Fruit fly (Drosophila melanogaster) whole organism, adult: ENCODE data around the gene knk.

Experiments used
- CG12768 ChIP-seq: fragments of 200-800 bp; sonication (Bioruptor generic); optimal IDR thresholded peaks from 2 replicates; lab custom pipeline; 2017; ENCODE audit warnings: missing biosample characterization, missing genetic modification characterization, mild to moderate bottlenecking, moderate library complexity, missing genetic modification reagents
- CG14711 ChIP-seq: fragments of 200-800 bp; sonication (Bioruptor generic); optimal IDR thresholded peaks from 2 replicates; lab custom pipeline; 2018; ENCODE audit warnings: missing biosample characterization, mild to moderate bottlenecking, missing genetic modification characterization, moderate library complexity
- CG1620 ChIP-seq: fragments of 200-800 bp; sonication (Bioruptor generic); optimal IDR thresholded peaks from 2 replicates; lab custom pipeline; 2016; ENCODE audit warnings: missing biosample characterization, missing genetic modification characterization
- CG33017 ChIP-seq: fragments of 200-800 bp; sonication (Bioruptor generic); optimal IDR thresholded peaks from 2 replicates; lab custom pipeline; 2018; ENCODE audit warnings: missing biosample characterization, mild to moderate bottlenecking, missing genetic modification characterization, moderate library complexity
- CG5204 ChIP-seq: fragments of 200-800 bp; sonication (Bioruptor generic); optimal IDR thresholded peaks from 2 replicates; lab custom pipeline; 2016; ENCODE audit warnings: missing biosample characterization, missing genetic modification characterization
- CG7101 ChIP-seq: fragments of 200-800 bp; sonication (Bioruptor generic); optimal IDR thresholded peaks from 2 replicates; lab custom pipeline; 2018; ENCODE audit warnings: missing biosample characterization, mild to moderate bottlenecking, missing genetic modification characterization, moderate library complexity
- Clk ChIP-seq: fragments of 200-800 bp; sonication (Bioruptor generic); optimal IDR thresholded peaks from 2 replicates; lab custom pipeline; 2017; ENCODE audit warnings: missing biosample characterization, missing genetic modification characterization
- Mnt ChIP-seq: fragments of 200-800 bp; sonication (Bioruptor generic); optimal IDR thresholded peaks from 2 replicates; lab custom pipeline; 2016; ENCODE audit warnings: missing biosample characterization, mild to moderate bottlenecking, missing genetic modification characterization
- kay ChIP-seq: fragments of 200-800 bp; sonication (Bioruptor generic); peaks from one replicate; lab custom pipeline; 2016; ENCODE audit warnings: missing biosample characterization, missing genetic modification characterization, borderline replicate concordance
- ovo ChIP-seq: fragments of 200-800 bp; sonication (Bioruptor generic); optimal IDR thresholded peaks from 2 replicates; lab custom pipeline; 2016; ENCODE audit warnings: missing biosample characterization, missing genetic modification characterization
- pad ChIP-seq: fragments of 200-800 bp; sonication (Bioruptor generic); optimal IDR thresholded peaks from 3 replicates; lab custom pipeline; 2017; ENCODE audit warnings: missing biosample characterization, missing genetic modification characterization, mild to moderate bottlenecking, moderate library complexity, missing genetic modification reagents
- toe ChIP-seq: fragments of 200-800 bp; sonication (Bioruptor generic); optimal IDR thresholded peaks from 2 replicates; lab custom pipeline; 2016; ENCODE audit warnings: missing biosample characterization, missing genetic modification characterization

DNA sequence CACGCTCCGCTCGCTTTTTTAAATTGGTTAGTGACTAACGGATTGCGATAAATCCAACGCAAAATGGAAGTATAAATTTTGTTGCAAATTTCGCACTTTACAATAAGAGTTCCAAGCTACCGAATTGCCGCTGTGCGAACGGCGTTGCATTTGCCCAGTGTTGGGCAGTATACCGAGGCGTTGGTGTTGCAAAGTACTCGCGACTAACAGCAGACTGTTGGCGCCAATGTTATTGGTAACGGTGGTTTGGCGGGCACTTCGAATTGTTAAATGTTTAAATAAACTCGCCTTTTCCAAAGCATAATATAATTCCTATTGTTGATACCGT is 8.8 kb upstream of the knk start:
- TF ChIP-seq kay (GFP tag; lab: Kevin White, UChicago): no peak
- TF ChIP-seq CG14711 (tag; lab: Kevin White, UChicago): peak; percentile 59
- peak; percentile 98 for TF ChIP-seq ovo
- no peak for TF ChIP-seq toe (GFP tag; lab: Kevin White, UChicago)
- peak; percentile 85 for TF ChIP-seq CG7101 (tag; lab: Kevin White, UChicago)
- peak; percentile 85 for TF ChIP-seq Mnt (GFP tag; lab: Kevin White, UChicago)
- TF ChIP-seq CG33017 (tag; lab: Kevin White, UChicago): peak; percentile 25
- TF ChIP-seq Clk (GFP tag; lab: Kevin White, UChicago): peak; percentile 68
- TF ChIP-seq CG12768 (GFP tag; lab: Kevin White, UChicago): peak; percentile 86
- TF ChIP-seq CG5204: peak; percentile 67
- TF ChIP-seq pad (GFP tag; lab: Kevin White, UChicago): peak; percentile 76
- peak; percentile 94 for TF ChIP-seq CG1620 (GFP tag; lab: Kevin White, UChicago)
